Worm (Caenorhabditis elegans) whole organism, early embryonic: ENCODE results near the gene srd-67.

Experiments used
- B0310.2 ChIP-seq: sonication (generic microtip); optimal IDR thresholded peaks from 2 replicates; lab custom pipeline; 2016; ENCODE audit warnings: mild to moderate bottlenecking, missing genetic modification characterization, missing compliant biosample characterization
- F13C5.2 ChIP-seq: sonication (generic microtip); optimal IDR thresholded peaks from 2 replicates; lab custom pipeline; 2017; ENCODE audit warnings: mild to moderate bottlenecking, missing genetic modification characterization, inconsistent platforms, missing compliant biosample characterization
- aly-1 ChIP-seq: sonication (generic microtip); optimal IDR thresholded peaks from 2 replicates; lab custom pipeline; 2016; ENCODE audit warnings: missing genetic modification characterization, missing compliant biosample characterization
- ama-1 ChIP-seq: fragments of 150-350 bp; optimal IDR thresholded peaks from 2 replicates; lab custom pipeline; 2014
- ceh-13 ChIP-seq: fragments of 200-800 bp; sonication (Bioruptor generic); optimal IDR thresholded peaks from 2 replicates; lab custom pipeline; 2018; ENCODE audit warnings: mild to moderate bottlenecking, missing genetic modification characterization, missing compliant biosample characterization
- ceh-36 ChIP-seq: sonication (generic microtip); optimal IDR thresholded peaks from 2 replicates; lab custom pipeline; 2016; ENCODE audit warnings: missing genetic modification characterization, inconsistent platforms, missing compliant biosample characterization
- flt-1 ChIP-seq: fragments of 200-800 bp; sonication (Bioruptor generic); IDR thresholded peaks from 2 replicates; pipeline ENCODE4 v1.3.6; 2022; ENCODE audit warnings: missing genetic modification characterization, missing compliant biosample characterization
- hmbx-1 ChIP-seq: sonication (generic microtip); optimal IDR thresholded peaks from 2 replicates; lab custom pipeline; 2016; ENCODE audit warnings: mild to moderate bottlenecking, missing genetic modification characterization, missing compliant biosample characterization
- pes-1 ChIP-seq: fragments of 200-800 bp; sonication (Bioruptor generic); IDR thresholded peaks from 2 replicates; pipeline ENCODE4 v1.3.6; 2022; ENCODE audit warnings: missing genetic modification reagents, missing genetic modification characterization, missing compliant biosample characterization
- scrt-1 ChIP-seq: fragments of 200-800 bp; sonication (Bioruptor generic); IDR thresholded peaks from 2 replicates; pipeline ENCODE4 v1.3.6; 2022; ENCODE audit warnings: missing genetic modification characterization, missing compliant biosample characterization
- tbx-37 ChIP-seq: fragments of 200-800 bp; sonication (Bioruptor generic); conservative IDR thresholded peaks from 2 replicates; pipeline ENCODE4 v1.3.6; 2022; ENCODE audit warnings: missing genetic modification reagents, missing genetic modification characterization, missing compliant biosample characterization
- tra-4 ChIP-seq: sonication (generic microtip); optimal IDR thresholded peaks from 2 replicates; lab custom pipeline; 2017; ENCODE audit warnings: missing genetic modification characterization, missing compliant biosample characterization

DNA sequence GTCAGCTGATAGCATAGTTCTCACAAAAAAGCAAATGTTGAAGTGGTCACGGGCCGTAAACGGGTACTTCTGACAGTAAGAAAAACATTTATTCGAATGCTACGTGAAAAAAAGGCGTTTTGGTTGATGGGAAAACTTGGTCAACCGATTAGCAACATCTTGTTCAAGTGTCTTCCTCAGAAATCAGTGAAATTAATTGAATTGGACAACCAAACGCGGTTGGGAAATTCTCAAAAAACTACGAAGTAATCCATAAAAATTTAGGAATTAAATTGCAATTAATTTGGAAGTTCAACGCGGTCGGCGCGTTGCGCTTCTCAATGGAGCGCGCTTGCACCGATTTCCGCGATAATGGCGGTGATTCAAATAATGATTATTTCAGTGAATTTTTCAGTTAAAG lies 13.7 kb upstream of the srd-67 start:
- TF ChIP-seq pes-1 (GFP tag; lab: Robert Waterston, UW) (no peak), ceh-36 (tag; lab: Kevin White, UChicago) (no peak), aly-1 (tag; lab: Kevin White, UChicago) (no peak), scrt-1 (GFP tag; lab: Robert Waterston, UW) (no peak), ama-1 (lab: Kevin White, UChicago) (no peak), F13C5.2 (tag; lab: Kevin White, UChicago) (no peak), flt-1 (GFP tag; lab: Robert Waterston, UW) (no peak), hmbx-1 (tag; lab: Kevin White, UChicago) (no peak), tra-4 (tag; lab: Kevin White, UChicago) (no peak), tbx-37 (GFP tag; lab: Robert Waterston, UW) (no peak), B0310.2 (tag; lab: Kevin White, UChicago) (no peak), ceh-13 (no peak)
